Fruit fly (Drosophila melanogaster): ENCODE data around the gene Jupiter.
A peak's percentile ranks its signal among the peaks of the same experiment; 100 is the strongest.

The Jupiter gene

DNA sequence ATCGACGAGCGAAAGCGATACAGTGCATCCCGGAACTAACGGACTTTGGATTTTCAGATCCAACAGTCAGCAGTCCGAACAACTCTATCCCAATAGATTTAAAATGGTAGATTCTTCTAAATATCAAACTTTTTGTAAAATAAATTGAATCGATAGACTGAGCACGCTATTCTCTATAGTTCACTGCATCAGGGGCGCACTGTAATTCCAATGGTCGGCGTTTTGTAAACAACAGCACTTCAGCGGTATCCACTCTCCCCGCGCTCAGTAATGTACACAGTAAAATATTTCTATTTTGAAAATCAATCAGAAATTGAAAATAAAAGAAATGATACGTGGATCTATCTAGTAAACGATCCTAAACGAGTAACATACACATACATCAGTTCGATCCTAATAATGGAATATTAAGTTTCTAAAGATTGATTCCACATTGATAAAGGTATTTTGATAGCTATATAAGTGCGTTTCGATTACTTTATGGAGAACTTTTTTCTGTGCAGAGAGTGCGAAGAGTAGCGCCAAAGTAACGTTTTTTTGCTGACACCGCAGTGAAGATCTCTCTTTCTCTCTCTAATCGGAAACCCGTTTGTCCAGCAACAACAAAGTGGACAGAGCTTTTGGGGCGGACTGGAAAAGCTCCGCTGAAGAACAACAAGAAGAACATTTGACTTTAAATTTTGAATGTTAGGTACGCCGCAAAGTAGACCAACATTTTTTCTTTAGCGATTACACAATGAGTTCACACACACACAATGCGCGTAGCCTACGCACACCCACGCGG lies 57.2 kb downstream of the Jupiter start (continued):
- TF ChIP-seq dl (GFP tag; optimal IDR thresholded peaks at IDR 0.05; ENCODE audit: insufficient read depth in 1 of 2, partially characterized antibody in 2 of 2) (peak in 1 of 2 experiments; percentile 81), usp (GFP tag; optimal IDR thresholded peaks at IDR 0.05) (no peak), brk (GFP tag; optimal IDR thresholded peaks at IDR 0.05) (peak; percentile 87), N (GFP tag; optimal IDR thresholded peaks at IDR 0.05) (peak; percentile 67), OdsH (GFP tag; optimal IDR thresholded peaks at IDR 0.05) (peak; percentile 97)

dm6 chr3R:11561648-11562047 lies 58.1 kb downstream of the Jupiter start:
- TF ChIP-seq jim (GFP tag; optimal IDR thresholded peaks at IDR 0.05) (no peak), dl (GFP tag; optimal IDR thresholded peaks at IDR 0.05; ENCODE audit: insufficient read depth in 1 of 2, partially characterized antibody in 2 of 2) (no peak), CG9705 (GFP tag; optimal IDR thresholded peaks at IDR 0.05) (no peak), CG32264 (GFP tag; optimal IDR thresholded peaks at IDR 0.05) (no peak), Myc (optimal IDR thresholded peaks at IDR 0.05) (no peak), Jra (GFP tag; optimal IDR thresholded peaks at IDR 0.05) (no peak), Mio (GFP tag; optimal IDR thresholded peaks at IDR 0.05) (no peak), Dif (GFP tag; optimal IDR thresholded peaks at IDR 0.05; ENCODE audit: partially characterized antibody) (no peak), Vsx2 (GFP tag; optimal IDR thresholded peaks at IDR 0.05; ENCODE audit: partially characterized antibody) (no peak), OdsH (GFP tag; optimal IDR thresholded peaks at IDR 0.05) (no peak), Hr83 (GFP tag; optimal IDR thresholded peaks at IDR 0.05; ENCODE audit: poor library complexity, severe bottlenecking) (no peak), N (GFP tag; optimal IDR thresholded peaks at IDR 0.05) (no peak), lola (GFP tag; optimal IDR thresholded peaks at IDR 0.05) (no peak), fru (GFP tag; optimal IDR thresholded peaks at IDR 0.05) (no peak), Rel (GFP tag; optimal IDR thresholded peaks at IDR 0.05) (no peak), Rel (tag; optimal IDR thresholded peaks at IDR 0.05) (no peak)

- TF ChIP-seq Vsx2 (GFP tag; optimal IDR thresholded peaks at IDR 0.05; ENCODE audit: partially characterized antibody) = peak; percentile 83
- no peak for TF ChIP-seq Hr78 (GFP tag; optimal IDR thresholded peaks at IDR 0.05)
- no peak for TF ChIP-seq Myc (optimal IDR thresholded peaks at IDR 0.05)
- TF ChIP-seq pan (optimal IDR thresholded peaks at IDR 0.05) = no peak
- TF ChIP-seq br (GFP tag; optimal IDR thresholded peaks at IDR 0.05) = peak; percentile 62
- peak; percentile 77 for TF ChIP-seq ey (GFP tag; optimal IDR thresholded peaks at IDR 0.05)
- TF ChIP-seq lola (GFP tag; optimal IDR thresholded peaks at IDR 0.05) = no peak
- peak; percentile 69 for TF ChIP-seq woc (GFP tag; optimal IDR thresholded peaks at IDR 0.05)
- no peak for TF ChIP-seq Abd-B (GFP tag; optimal IDR thresholded peaks at IDR 0.05)
- TF ChIP-seq dmrt93B (GFP tag; optimal IDR thresholded peaks at IDR 0.05) = peak; percentile 35
- peak; percentile 79 for TF ChIP-seq rgr (GFP tag; optimal IDR thresholded peaks at IDR 0.05)
- peak; percentile 99 for TF ChIP-seq fru (GFP tag; optimal IDR thresholded peaks at IDR 0.05)
- peak; percentile 59 for TF ChIP-seq psq (GFP tag; optimal IDR thresholded peaks at IDR 0.05)
- TF ChIP-seq dsf (GFP tag; optimal IDR thresholded peaks at IDR 0.05; ENCODE audit: borderline replicate concordance) = peak; percentile 59
- peak; percentile 82 for TF ChIP-seq tai (GFP tag; optimal IDR thresholded peaks at IDR 0.05)
- peak; percentile 58 for TF ChIP-seq Hr83 (GFP tag; optimal IDR thresholded peaks at IDR 0.05; ENCODE audit: poor library complexity, severe bottlenecking)
- peak; percentile 36 for TF ChIP-seq CG9705 (GFP tag; optimal IDR thresholded peaks at IDR 0.05)
- TF ChIP-seq dl (GFP tag; optimal IDR thresholded peaks at IDR 0.05; ENCODE audit: insufficient read depth in 1 of 2, partially characterized antibody in 2 of 2) = peak in 1 of 2 experiments; percentile 52
- TF ChIP-seq GATAd (GFP tag; optimal IDR thresholded peaks at IDR 0.05) = peak; percentile 24
- peak; percentile 71 for TF ChIP-seq sv (GFP tag; optimal IDR thresholded peaks at IDR 0.05)
- no peak for TF ChIP-seq Dfd (GFP tag; optimal IDR thresholded peaks at IDR 0.05)
- TF ChIP-seq Jra (GFP tag; optimal IDR thresholded peaks at IDR 0.05) = peak; percentile 68
- TF ChIP-seq h (GFP tag; optimal IDR thresholded peaks at IDR 0.05) = peak; percentile 79
- TF ChIP-seq CG32264 (GFP tag; optimal IDR thresholded peaks at IDR 0.05) = no peak
- peak; percentile 83 for TF ChIP-seq Hnf4 (GFP tag; optimal IDR thresholded peaks at IDR 0.05)
- peak; percentile 65 for TF ChIP-seq OdsH (GFP tag; optimal IDR thresholded peaks at IDR 0.05)
- TF ChIP-seq Sp1 (GFP tag; optimal IDR thresholded peaks at IDR 0.05) = peak; percentile 56
- peak; percentile 78 for TF ChIP-seq HLH106 (tag; optimal IDR thresholded peaks at IDR 0.05)
- peak in 1 of 2 experiments; percentile 82 for TF ChIP-seq foxo (GFP tag; optimal IDR thresholded peaks at IDR 0.05)
- no peak for TF ChIP-seq CrebA (GFP tag; optimal IDR thresholded peaks at IDR 0.05; ENCODE audit: borderline replicate concordance)
- TF ChIP-seq usp (GFP tag; optimal IDR thresholded peaks at IDR 0.05) = no peak
- TF ChIP-seq Dif (GFP tag; optimal IDR thresholded peaks at IDR 0.05; ENCODE audit: partially characterized antibody) = no peak
- TF ChIP-seq jim (GFP tag; optimal IDR thresholded peaks at IDR 0.05) = no peak
- no peak for TF ChIP-seq N (GFP tag; optimal IDR thresholded peaks at IDR 0.05)
- TF ChIP-seq Rel (GFP tag; optimal IDR thresholded peaks at IDR 0.05) = no peak
- TF ChIP-seq Rel (tag; optimal IDR thresholded peaks at IDR 0.05) = no peak
- no peak for TF ChIP-seq Mio (GFP tag; optimal IDR thresholded peaks at IDR 0.05)
- peak; percentile 60 for TF ChIP-seq brk (GFP tag; optimal IDR thresholded peaks at IDR 0.05)
- TF ChIP-seq sage (GFP tag; optimal IDR thresholded peaks at IDR 0.05) = no peak
Measured at dm6 chr3R:11557492-11557965, 62.2 kb downstream of the Jupiter start, which contains the start of gene CG10898. Gene CG10898 (plus strand): TSS chr3R:11557776.

All from whole organism, wandering third instar larva.